Fruit fly (Drosophila melanogaster) whole organism, embryonic: ENCODE results near the gene Ssl2.

ENCODE experiments used
- Antp ChIP-seq: fragments of 200-800 bp; sonication (Bioruptor generic); optimal IDR thresholded peaks from 3 replicates; lab custom pipeline; 2016; ENCODE audit warnings: missing biosample characterization, missing genetic modification characterization
- Awh ChIP-seq: fragments of 200-800 bp; sonication (Bioruptor generic); IDR thresholded peaks from 2 replicates; pipeline ENCODE4, ENCODE4 v1.3.6; 2022; ENCODE audit warnings: missing biosample characterization, missing genetic modification characterization
- B-H2 ChIP-seq: fragments of 200-800 bp; sonication (Bioruptor generic); optimal IDR thresholded peaks from 2 replicates; lab custom pipeline; 2018; ENCODE audit warnings: missing biosample characterization, mild to moderate bottlenecking, missing genetic modification characterization
- CG1024 ChIP-seq: fragments of 200-800 bp; sonication (Bioruptor generic); IDR thresholded peaks from 2 replicates; pipeline ENCODE4 v1.3.6; 2022; ENCODE audit warnings: missing biosample characterization, missing genetic modification characterization
- CG10959 ChIP-seq: fragments of 200-800 bp; sonication (Bioruptor generic); IDR thresholded peaks from 2 replicates; pipeline ENCODE4 v1.3.6; 2022; ENCODE audit warnings: missing biosample characterization, missing genetic modification characterization
- CG11085 ChIP-seq: fragments of 200-800 bp; sonication (Bioruptor generic); IDR thresholded peaks from 2 replicates; pipeline ENCODE4 v1.3.6; 2022; ENCODE audit warnings: missing biosample characterization, missing genetic modification characterization
- CG11504 ChIP-seq: fragments of 200-800 bp; sonication (Bioruptor generic); optimal IDR thresholded peaks from 3 replicates; lab custom pipeline; 2019; ENCODE audit warnings: missing biosample characterization, mild to moderate bottlenecking, missing genetic modification characterization, moderate library complexity
- CG11695 ChIP-seq: fragments of 200-800 bp; sonication (Bioruptor generic); IDR thresholded peaks from 3 replicates; pipeline ENCODE4 v1.3.6; 2022; ENCODE audit warnings: missing biosample characterization, missing genetic modification characterization
- CG11696 ChIP-seq: fragments of 200-800 bp; sonication (Bioruptor generic); IDR thresholded peaks from 2 replicates; pipeline ENCODE4 v1.3.6; 2022; ENCODE audit warnings: missing biosample characterization, missing genetic modification characterization
- CG12219 ChIP-seq: fragments of 200-800 bp; sonication (Bioruptor generic); optimal IDR thresholded peaks from 3 replicates; lab custom pipeline; 2018; ENCODE audit warnings: missing biosample characterization, mild to moderate bottlenecking, missing genetic modification characterization
- CG1233 ChIP-seq: fragments of 200-800 bp; sonication (Bioruptor generic); optimal IDR thresholded peaks from 4 replicates; lab custom pipeline; 2018; ENCODE audit warnings: missing biosample characterization, mild to moderate bottlenecking, missing genetic modification characterization
- CG13775 ChIP-seq: fragments of 200-800 bp; sonication (Bioruptor generic); optimal IDR thresholded peaks from 3 replicates; lab custom pipeline; 2017; ENCODE audit warnings: missing biosample characterization, mild to moderate bottlenecking, missing genetic modification characterization
- CG1603 ChIP-seq: fragments of 200-800 bp; sonication (Bioruptor generic); optimal IDR thresholded peaks from 2 replicates; lab custom pipeline; 2019; ENCODE audit warnings: missing biosample characterization, mild to moderate bottlenecking, missing genetic modification characterization, moderate library complexity
- CG17359 ChIP-seq: fragments of 200-800 bp; sonication (Bioruptor generic); optimal IDR thresholded peaks from 3 replicates; lab custom pipeline; 2018; ENCODE audit warnings: missing biosample characterization, mild to moderate bottlenecking, missing genetic modification characterization, moderate library complexity
- CG2116 ChIP-seq: fragments of 200-800 bp; sonication (Bioruptor generic); optimal IDR thresholded peaks from 3 replicates; lab custom pipeline; 2018; ENCODE audit warnings: missing biosample characterization, mild to moderate bottlenecking, missing genetic modification characterization
- CG2199 ChIP-seq: fragments of 200-800 bp; sonication (Bioruptor generic); IDR thresholded peaks from 3 replicates; pipeline ENCODE4 v1.3.6; 2022; ENCODE audit warnings: missing biosample characterization, missing genetic modification characterization
- CG5245 ChIP-seq: fragments of 200-800 bp; sonication (Bioruptor generic); optimal IDR thresholded peaks from 3 replicates; lab custom pipeline; 2016; ENCODE audit warnings: missing biosample characterization, missing genetic modification characterization
- CG8359 ChIP-seq: fragments of 200-800 bp; sonication (Bioruptor generic); optimal IDR thresholded peaks from 2 replicates; lab custom pipeline; 2017; ENCODE audit warnings: missing biosample characterization, mild to moderate bottlenecking, missing genetic modification characterization, borderline replicate concordance
- Deaf1 ChIP-seq: fragments of 200-800 bp; optimal IDR thresholded peaks from 3 replicates; lab custom pipeline; 2019; ENCODE audit warnings: missing biosample characterization, mild to moderate bottlenecking, missing genetic modification characterization, moderate library complexity
- ERR ChIP-seq: fragments of 200-800 bp; sonication (Bioruptor generic); optimal IDR thresholded peaks from 2 replicates; lab custom pipeline; 2016; ENCODE audit warnings: missing biosample characterization, missing genetic modification characterization
- Ets97D ChIP-seq: fragments of 200-800 bp; sonication (Bioruptor generic); optimal IDR thresholded peaks from 3 replicates; lab custom pipeline; 2016; ENCODE audit warnings: missing biosample characterization, missing genetic modification characterization
- Jarid2 ChIP-seq: fragments of 200-800 bp; sonication (Bioruptor generic); optimal IDR thresholded peaks from 3 replicates; lab custom pipeline; 2017; ENCODE audit warnings: mild to moderate bottlenecking, missing biosample characterization, missing genetic modification reagents, missing genetic modification characterization
- NC2α ChIP-seq: fragments of 200-800 bp; sonication (Bioruptor generic); optimal IDR thresholded peaks from 2 replicates; lab custom pipeline; 2016; ENCODE audit warnings: missing biosample characterization, missing genetic modification characterization
- Ptx1 ChIP-seq: fragments of 200-800 bp; sonication (Bioruptor generic); IDR thresholded peaks from 2 replicates; pipeline ENCODE4 v1.3.6; 2022; ENCODE audit warnings: missing biosample characterization, missing genetic modification characterization
- Tbp ChIP-seq: fragments of >200 bp; optimal IDR thresholded peaks from 2 replicates; lab custom pipeline; 2018; ENCODE audit warnings: missing biosample characterization, missing genetic modification characterization
- Trl ChIP-seq, 3 experiments: fragments of >200 bp in 2 of 3; fragments of 200-800 bp in 1 of 3; sonication (Bioruptor generic) in 1 of 3; optimal IDR thresholded peaks; 2 replicates in 1 of 3; 3 replicates in 2 of 3; lab custom pipeline; 2016 to 2017; ENCODE audit warnings: missing biosample characterization in 1 of 3, missing genetic modification characterization in 1 of 3
- cg ChIP-seq: fragments of 200-800 bp; sonication (Bioruptor generic); optimal IDR thresholded peaks from 3 replicates; lab custom pipeline; 2019; ENCODE audit warnings: missing biosample characterization, mild to moderate bottlenecking, missing genetic modification characterization, moderate library complexity
- crc ChIP-seq: fragments of 200-800 bp; sonication (Bioruptor generic); optimal IDR thresholded peaks from 2 replicates; lab custom pipeline; 2016; ENCODE audit warnings: missing biosample characterization, missing genetic modification characterization
- dmrt11E ChIP-seq: fragments of 200-800 bp; sonication (Bioruptor generic); optimal IDR thresholded peaks from 3 replicates; lab custom pipeline; 2018; ENCODE audit warnings: missing biosample characterization, mild to moderate bottlenecking, missing genetic modification characterization, moderate library complexity
- exex ChIP-seq: fragments of 200-800 bp; sonication (Bioruptor generic); optimal IDR thresholded peaks from 4 replicates; lab custom pipeline; 2018; ENCODE audit warnings: missing biosample characterization, mild to moderate bottlenecking, missing genetic modification characterization, moderate library complexity
- fru ChIP-seq: fragments of >200 bp; optimal IDR thresholded peaks from 2 replicates; lab custom pipeline; 2017
- inv ChIP-seq: fragments of 200-800 bp; sonication (Bioruptor generic); IDR thresholded peaks from 2 replicates; pipeline ENCODE4 v1.3.6; 2022; ENCODE audit warnings: missing biosample characterization, missing genetic modification characterization; ENCODE audit not compliant: partially characterized antibody
- ken ChIP-seq: fragments of 200-800 bp; sonication (Bioruptor generic); IDR thresholded peaks from 3 replicates; pipeline ENCODE4 v1.3.6; 2022; ENCODE audit warnings: missing biosample characterization, missing genetic modification characterization
- lab ChIP-seq: fragments of 200-800 bp; sonication (Bioruptor generic); optimal IDR thresholded peaks from 3 replicates; lab custom pipeline; 2017; ENCODE audit warnings: missing biosample characterization, missing genetic modification characterization, mild to moderate bottlenecking, moderate library complexity, missing genetic modification reagents
- lbe ChIP-seq: fragments of 200-800 bp; sonication (Bioruptor generic); optimal IDR thresholded peaks from 2 replicates; lab custom pipeline; 2016; ENCODE audit warnings: missing biosample characterization, mild to moderate bottlenecking, missing genetic modification characterization
- maf-S ChIP-seq: fragments of 200-800 bp; sonication (Bioruptor generic); optimal IDR thresholded peaks from 2 replicates; lab custom pipeline; 2016; ENCODE audit warnings: missing biosample characterization, missing genetic modification characterization
- onecut ChIP-seq: fragments of 200-800 bp; sonication (Bioruptor generic); IDR thresholded peaks from 2 replicates; pipeline ENCODE4 v1.3.6; 2022; ENCODE audit warnings: missing biosample characterization, missing genetic modification characterization
- pb ChIP-seq: fragments of 200-800 bp; sonication (Bioruptor generic); optimal IDR thresholded peaks from 3 replicates; lab custom pipeline; 2016; ENCODE audit warnings: missing biosample characterization, missing genetic modification characterization
- pita ChIP-seq: fragments of 200-800 bp; sonication (Bioruptor generic); optimal IDR thresholded peaks from 2 replicates; lab custom pipeline; 2017; ENCODE audit warnings: missing biosample characterization, mild to moderate bottlenecking, missing genetic modification characterization
- pnt ChIP-seq: fragments of 200-800 bp; sonication (Bioruptor generic); optimal IDR thresholded peaks from 3 replicates; lab custom pipeline; 2016; ENCODE audit warnings: missing biosample characterization, missing genetic modification characterization
- prd ChIP-seq, 3 experiments: fragments of >200 bp in 2 of 3; fragments of 200-800 bp in 1 of 3; sonication (Bioruptor generic) in 1 of 3; optimal IDR thresholded peaks in 2 of 3; IDR thresholded peaks in 1 of 3; 2 replicates in 2 of 3; 3 replicates in 1 of 3; pipeline versions ENCODE4 v1.3.6 to Lab custom; 2017 to 2022; ENCODE audit warnings: missing biosample characterization in 1 of 3, missing genetic modification characterization in 1 of 3
- tin ChIP-seq: fragments of 200-800 bp; sonication (Bioruptor generic); optimal IDR thresholded peaks from 3 replicates; lab custom pipeline; 2016; ENCODE audit warnings: missing biosample characterization, missing genetic modification characterization

Ssl2 gene

DNA sequence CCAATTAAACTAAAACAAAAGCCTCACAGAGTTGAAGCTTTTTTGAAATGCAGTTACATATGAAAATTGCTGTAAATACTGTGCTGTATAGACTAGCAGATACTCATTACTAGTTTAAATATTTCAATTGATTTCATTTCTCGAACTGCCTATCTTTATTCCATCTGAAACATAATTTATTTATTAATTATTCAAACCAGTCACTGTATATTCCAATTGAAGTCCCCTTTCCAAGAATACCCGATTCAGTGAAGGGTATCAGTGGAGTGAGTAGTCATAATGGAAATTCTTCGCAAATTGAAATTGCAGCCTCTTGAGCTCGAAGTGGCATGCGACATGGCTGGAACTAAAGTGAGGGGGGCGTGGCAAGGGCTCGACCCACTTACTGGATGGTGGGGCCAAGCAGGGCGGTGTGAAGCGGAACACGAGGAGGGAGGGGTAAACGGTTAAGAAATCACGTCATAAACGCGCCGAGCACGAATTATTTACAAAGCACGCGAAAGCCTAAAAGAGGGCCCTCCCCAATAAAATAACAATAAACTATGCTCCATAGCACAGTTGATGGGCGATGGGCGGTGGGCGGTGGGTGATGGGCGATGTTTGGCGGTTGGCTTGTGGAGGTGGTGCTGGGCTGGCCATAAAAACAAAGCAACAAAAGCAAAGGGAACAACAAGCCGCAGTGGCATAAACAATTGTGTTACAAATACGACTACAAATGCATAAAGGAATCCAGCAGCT, 27.4 kb downstream of the Ssl2 start (continued):
- TF ChIP-seq tin (GFP tag; lab: Kevin White, UChicago) (no peak), NC2α (GFP tag; lab: Kevin White, UChicago) (no peak), Ptx1 (GFP tag; lab: Robert Waterston, UW) (peak; percentile 57), ken (GFP tag; lab: Robert Waterston, UW) (no peak), onecut (no peak), Ets97D (GFP tag; lab: Kevin White, UChicago) (no peak), CG11696 (GFP tag; lab: Robert Waterston, UW) (no peak), Antp (GFP tag; lab: Kevin White, UChicago) (no peak), CG10959 (GFP tag; lab: Robert Waterston, UW) (no peak), lab (GFP tag; lab: Kevin White, UChicago) (peak; percentile 55)
- TF ChIP-seq, all 482 proteins: peak for 117

DNA sequence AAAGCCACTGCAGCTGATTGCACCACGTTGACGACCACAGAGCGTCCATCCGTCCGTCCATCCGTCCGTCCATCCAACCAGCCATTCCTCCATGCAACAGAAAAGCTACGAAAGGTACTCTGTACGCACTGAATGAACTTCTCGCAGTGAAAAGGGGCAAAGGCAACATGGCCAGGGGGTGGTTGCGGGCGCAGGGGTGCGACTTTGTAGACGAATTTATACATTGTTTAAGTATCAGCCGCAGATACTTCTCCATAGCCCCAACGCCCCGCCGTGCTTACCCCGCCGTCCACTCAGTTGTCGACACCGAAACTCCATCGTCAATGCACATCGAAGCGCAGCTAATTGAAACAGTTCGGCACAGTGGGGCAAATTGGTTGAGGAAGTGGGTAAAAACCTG, 32.4 kb downstream of the Ssl2 start:
- TF ChIP-seq maf-S (GFP tag; lab: Kevin White, UChicago) (no peak), exex (tag; lab: Kevin White, UChicago) (no peak), CG2199 (no peak), Trl (optimal IDR thresholded peaks at IDR 0.05; lab: Kevin White, UChicago) (no peak), Trl (GFP tag; optimal IDR thresholded peaks at IDR 0.05; lab: Kevin White, UChicago) (no peak), CG1603 (tag; lab: Kevin White, UChicago) (no peak), B-H2 (GFP tag; lab: Kevin White, UChicago) (no peak), Jarid2 (GFP tag; lab: Kevin White, UChicago) (no peak), inv (GFP tag; lab: Robert Waterston, UW) (no peak), fru (lab: Kevin White, UChicago) (no peak), Tbp (GFP tag; lab: Kevin White, UChicago) (no peak)

DNA sequence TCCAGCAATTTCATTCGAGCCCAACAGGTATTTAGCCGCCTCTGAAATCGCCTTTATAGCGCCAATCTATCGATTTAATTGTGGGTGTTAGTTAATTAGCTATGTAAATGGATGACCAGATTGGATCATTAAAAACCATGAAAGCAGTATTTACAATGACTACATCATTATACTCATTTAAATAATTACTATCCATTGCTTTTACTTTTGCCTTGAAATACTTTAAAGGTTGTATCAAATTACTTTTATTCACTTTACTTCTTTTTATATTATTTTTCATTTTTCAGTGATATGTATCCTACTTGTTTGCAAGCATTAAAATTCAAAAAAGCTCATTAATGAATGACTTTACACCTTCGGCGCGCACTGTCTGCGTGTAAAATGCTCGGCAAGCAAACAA, 33.4 kb downstream of the Ssl2 start:
- TF ChIP-seq CG11504 (tag; lab: Kevin White, UChicago) = peak; percentile 3
- no peak for TF ChIP-seq crc (GFP tag; lab: Kevin White, UChicago)
- no peak for TF ChIP-seq CG11085 (GFP tag; lab: Robert Waterston, UW)
- no peak for TF ChIP-seq CG1603 (tag; lab: Kevin White, UChicago)
- TF ChIP-seq CG11695 = 0 out of 3 replicates have a peak, but pooled peaks have one; percentile 22
- TF ChIP-seq pb (GFP tag; lab: Kevin White, UChicago) = no peak
- TF ChIP-seq, all 482 proteins: peak for 2

DNA sequence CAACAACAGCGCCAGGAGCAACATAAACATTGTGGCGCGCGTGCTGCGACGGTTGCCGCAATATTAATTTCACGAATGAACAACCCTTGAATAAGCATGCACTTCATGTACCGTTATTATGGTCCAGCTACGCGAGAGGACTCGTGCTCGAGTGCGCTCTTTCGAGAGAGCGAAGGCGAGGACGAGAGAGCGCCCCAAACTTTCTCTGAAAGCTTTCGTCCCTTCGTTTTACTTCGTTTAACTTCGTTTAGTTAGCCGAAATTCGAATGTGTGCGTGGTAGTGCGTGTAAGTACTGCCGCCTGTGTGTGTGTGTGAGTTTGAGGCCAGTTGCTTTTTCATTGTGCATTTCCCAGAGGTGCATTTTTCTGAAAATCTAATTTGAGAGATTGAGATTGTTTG, 41.7 kb downstream of the Ssl2 start:
- TF ChIP-seq CG17359 = no peak
- no peak for TF ChIP-seq pnt
- peak; percentile 48 to 53 for TF ChIP-seq Trl (optimal IDR thresholded peaks at IDR 0.05; lab: Kevin White, UChicago)
- TF ChIP-seq Trl (GFP tag; optimal IDR thresholded peaks at IDR 0.05; lab: Kevin White, UChicago) = no peak
- peak; percentile 15 for TF ChIP-seq cg (GFP tag; lab: Kevin White, UChicago)
- TF ChIP-seq CG5245 = no peak
- TF ChIP-seq CG2116 (GFP tag; lab: Kevin White, UChicago) = no peak
- TF ChIP-seq Awh = no peak
- no peak for TF ChIP-seq CG13775 (GFP tag; lab: Kevin White, UChicago)
- TF ChIP-seq CG1233 = no peak
- peak; percentile 95 for TF ChIP-seq Deaf1 (tag; lab: Kevin White, UChicago)
- TF ChIP-seq CG1024 (GFP tag; lab: Robert Waterston, UW) = no peak
- no peak for TF ChIP-seq ERR (GFP tag; lab: Kevin White, UChicago)
- no peak for TF ChIP-seq lbe (GFP tag; lab: Kevin White, UChicago)
- TF ChIP-seq prd (optimal IDR thresholded peaks at IDR 0.05; lab: Kevin White, UChicago) = no peak
- TF ChIP-seq prd (GFP tag; IDR thresholded peaks at IDR 0.05; lab: Robert Waterston, UW) = no peak
- no peak for TF ChIP-seq pita
- no peak for TF ChIP-seq CG8359 (GFP tag; lab: Kevin White, UChicago)
- TF ChIP-seq CG12219 = no peak
- no peak for TF ChIP-seq dmrt11E
